Worm (Caenorhabditis elegans) whole organism, L1 larva: Measurements from ENCODE around the gene clec-127.
A peak's percentile ranks its signal among the peaks of the same experiment; 100 is the strongest.

Experiments used
- C04F5.9 ChIP-seq: sonication (generic microtip); optimal IDR thresholded peaks from 2 replicates; lab custom pipeline; 2016; ENCODE audit warnings: missing genetic modification characterization, missing compliant biosample characterization
- C16A3.4 ChIP-seq: fragments of 150-350 bp; optimal IDR thresholded peaks from 2 replicates; lab custom pipeline; 2014; ENCODE audit warnings: missing biosample characterization, missing genetic modification characterization
- F16B12.6 ChIP-seq: fragments of 150-350 bp; optimal IDR thresholded peaks from 2 replicates; lab custom pipeline; 2014; ENCODE audit warnings: missing biosample characterization, missing genetic modification characterization
- alr-1 ChIP-seq: fragments of 200-800 bp; sonication (Bioruptor generic); optimal IDR thresholded peaks from 2 replicates; lab custom pipeline; 2018; ENCODE audit warnings: borderline replicate concordance, mild to moderate bottlenecking, missing genetic modification characterization, missing compliant biosample characterization
- ama-1 ChIP-seq: fragments of 150-350 bp; optimal IDR thresholded peaks from 2 replicates; lab custom pipeline; 2014
- blmp-1 ChIP-seq: fragments of 150-350 bp; optimal IDR thresholded peaks from 2 replicates; lab custom pipeline; 2014; ENCODE audit warnings: missing biosample characterization, missing genetic modification characterization
- ceh-90 ChIP-seq: sonication (generic microtip); optimal IDR thresholded peaks from 2 replicates; lab custom pipeline; 2016; ENCODE audit warnings: missing genetic modification characterization, missing compliant biosample characterization
- dpl-1 ChIP-seq, 3 experiments: fragments of 150-350 bp in 2 of 3; sonication (generic microtip) in 1 of 3; optimal IDR thresholded peaks; 2 replicates each; lab custom pipeline; 2014 to 2017; ENCODE audit warnings: missing biosample characterization in 3 of 3, missing genetic modification characterization in 3 of 3, missing genetic modification reagents in 3 of 3
- elt-2 ChIP-seq: sonication (generic microtip); optimal IDR thresholded peaks from 2 replicates; lab custom pipeline; 2016; ENCODE audit warnings: missing genetic modification characterization, mild to moderate bottlenecking, inconsistent platforms, missing compliant biosample characterization, missing genetic modification reagents
- elt-3 ChIP-seq, 6 experiments: fragments of 150-350 bp in 1 of 6; sonication (generic microtip); optimal IDR thresholded peaks; 2 replicates each; lab custom pipeline; 2017 to 2018; ENCODE audit warnings: missing biosample characterization in 6 of 6, missing genetic modification characterization in 6 of 6, inconsistent platforms in 1 of 6
- fkh-4 ChIP-seq: sonication (generic microtip); optimal IDR thresholded peaks from 2 replicates; lab custom pipeline; 2016; ENCODE audit warnings: missing compliant biosample characterization, missing genetic modification characterization, borderline replicate concordance
- fkh-8 ChIP-seq: sonication (generic microtip); optimal IDR thresholded peaks from 2 replicates; lab custom pipeline; 2016; ENCODE audit warnings: mild to moderate bottlenecking, missing genetic modification characterization, missing compliant biosample characterization
- hpl-2 ChIP-seq: fragments of 150-350 bp; optimal IDR thresholded peaks from 2 replicates; lab custom pipeline; 2014; ENCODE audit warnings: missing biosample characterization, missing genetic modification reagents, missing genetic modification characterization
- isw-1 ChIP-seq: fragments of 200-800 bp; sonication (Bioruptor generic); IDR thresholded peaks from 2 replicates; pipeline ENCODE4 v1.3.6; 2022; ENCODE audit warnings: missing genetic modification characterization, missing compliant biosample characterization
- lin-39 ChIP-seq: fragments of 150-350 bp; optimal IDR thresholded peaks from 2 replicates; lab custom pipeline; 2014; ENCODE audit warnings: missing biosample characterization, missing genetic modification reagents, missing genetic modification characterization
- lir-3 ChIP-seq: sonication (generic microtip); optimal IDR thresholded peaks from 2 replicates; lab custom pipeline; 2016; ENCODE audit warnings: mild to moderate bottlenecking, missing genetic modification characterization, moderate library complexity, missing compliant biosample characterization; ENCODE audit not compliant: poor library complexity
- lsy-2 ChIP-seq, 2 experiments: fragments of 150-350 bp; optimal IDR thresholded peaks; 2 replicates each; lab custom pipeline; 2014; ENCODE audit warnings: missing biosample characterization in 2 of 2, missing genetic modification characterization in 2 of 2
- mdl-1 ChIP-seq, 2 experiments: fragments of 150-350 bp; optimal IDR thresholded peaks; 2 replicates each; lab custom pipeline; 2014 to 2017; ENCODE audit warnings: missing biosample characterization in 2 of 2, missing genetic modification characterization in 2 of 2, inconsistent platforms in 1 of 2
- nhr-11 ChIP-seq: fragments of 150-350 bp; optimal IDR thresholded peaks from 2 replicates; lab custom pipeline; 2014; ENCODE audit warnings: missing biosample characterization, missing genetic modification characterization
- nhr-12 ChIP-seq: sonication (generic microtip); optimal IDR thresholded peaks from 2 replicates; lab custom pipeline; 2017; ENCODE audit warnings: missing biosample characterization, missing genetic modification characterization
- nhr-19 ChIP-seq: fragments of 200-800 bp; sonication (Bioruptor generic); conservative IDR thresholded peaks from 2 replicates; pipeline ENCODE4 v1.3.6; 2022; ENCODE audit warnings: missing genetic modification characterization, missing compliant biosample characterization
- nhr-47 ChIP-seq: sonication (generic microtip); optimal IDR thresholded peaks from 2 replicates; lab custom pipeline; 2016; ENCODE audit warnings: mild to moderate bottlenecking, missing genetic modification characterization, moderate library complexity, missing compliant biosample characterization
- nhr-77 ChIP-seq: fragments of 150-350 bp; optimal IDR thresholded peaks from 2 replicates; lab custom pipeline; 2014; ENCODE audit warnings: missing biosample characterization, missing genetic modification characterization
- nhr-84 ChIP-seq: sonication (generic microtip); optimal IDR thresholded peaks from 2 replicates; lab custom pipeline; 2017; ENCODE audit warnings: missing biosample characterization, missing genetic modification characterization
- nhr-85 ChIP-seq: sonication (generic microtip); peaks from one replicate; lab custom pipeline; 2016; ENCODE audit warnings: missing genetic modification characterization, inconsistent platforms, missing compliant biosample characterization
- pax-3 ChIP-seq: fragments of 200-800 bp; sonication (Bioruptor generic); optimal IDR thresholded peaks from 2 replicates; lab custom pipeline; 2018; ENCODE audit warnings: mild to moderate bottlenecking, missing genetic modification characterization, moderate library complexity, missing compliant biosample characterization
- rnt-1 ChIP-seq: sonication (generic microtip); optimal IDR thresholded peaks from 2 replicates; lab custom pipeline; 2016; ENCODE audit warnings: mild to moderate bottlenecking, missing genetic modification characterization, moderate library complexity, missing compliant biosample characterization
- sup-37 ChIP-seq: fragments of 200-800 bp; sonication (Bioruptor generic); optimal IDR thresholded peaks from 2 replicates; lab custom pipeline; 2018; ENCODE audit warnings: mild to moderate bottlenecking, missing genetic modification characterization, missing compliant biosample characterization
- tlp-1 ChIP-seq: fragments of 150-350 bp; optimal IDR thresholded peaks from 2 replicates; lab custom pipeline; 2014; ENCODE audit warnings: missing biosample characterization, missing genetic modification characterization
- unc-98 ChIP-seq: fragments of 200-800 bp; sonication (Bioruptor generic); IDR thresholded peaks from 2 replicates; pipeline ENCODE4 v1.3.6; 2022; ENCODE audit warnings: missing genetic modification characterization, missing compliant biosample characterization
- vab-15 ChIP-seq: sonication (generic microtip); optimal IDR thresholded peaks from 2 replicates; lab custom pipeline; 2017; ENCODE audit warnings: missing genotype, mild to moderate bottlenecking, missing genetic modification characterization, missing compliant biosample characterization
- ztf-4 ChIP-seq: fragments of 150-350 bp; optimal IDR thresholded peaks from 2 replicates; lab custom pipeline; 2014; ENCODE audit warnings: missing biosample characterization, missing genetic modification characterization

Gene clec-127

ce11 chrII:3518961-3519544 lies 50.0 kb downstream of the clec-127 start, which contains the start of gene clec-126 (continued):
- TF ChIP-seq blmp-1 (tag; lab: Kevin White, UChicago) (peak; percentile 40), C04F5.9 (tag; lab: Kevin White, UChicago) (peak; percentile 29), nhr-77 (tag; lab: Kevin White, UChicago) (peak; percentile 69), dpl-1 (GFP tag; optimal IDR thresholded peaks at IDR 0.05; lab: Kevin White, UChicago) (peak in 2 of 3 experiments; percentile 46 to 49), nhr-19 (peak; percentile 65), hpl-2 (GFP tag; lab: Kevin White, UChicago) (no peak), nhr-11 (no peak), elt-2 (tag; lab: Kevin White, UChicago) (peak; percentile 65), vab-15 (tag; lab: Kevin White, UChicago) (no peak), ztf-4 (tag; lab: Kevin White, UChicago) (peak; percentile 64), C16A3.4 (tag; lab: Kevin White, UChicago) (peak; percentile 57), mdl-1 (tag; optimal IDR thresholded peaks at IDR 0.05; lab: Kevin White, UChicago) (peak in 1 of 2 experiments; percentile 50), lsy-2 (tag; optimal IDR thresholded peaks at IDR 0.05; lab: Kevin White, UChicago) (peak; percentile 68 to 81), lin-39 (no peak), rnt-1 (tag; lab: Kevin White, UChicago) (peak; percentile 66), lir-3 (peak; percentile 39), isw-1 (GFP tag; lab: Robert Waterston, UW) (no peak), pax-3 (tag; lab: Kevin White, UChicago) (no peak), ceh-90 (tag; lab: Kevin White, UChicago) (no peak), nhr-85 (tag; lab: Kevin White, UChicago) (peak; percentile 82), nhr-12 (tag; lab: Kevin White, UChicago) (no peak), tlp-1 (tag; lab: Kevin White, UChicago) (no peak), alr-1 (tag; lab: Kevin White, UChicago) (no peak), elt-3 (tag; optimal IDR thresholded peaks at IDR 0.05; lab: Kevin White, UChicago) (peak in 2 of 6 experiments; percentile 2 to 40), sup-37 (GFP tag; lab: Kevin White, UChicago) (no peak), fkh-4 (tag; lab: Kevin White, UChicago) (no peak), F16B12.6 (tag; lab: Kevin White, UChicago) (peak; percentile 28), fkh-8 (tag; lab: Kevin White, UChicago) (peak; percentile 44), nhr-47 (tag; lab: Kevin White, UChicago) (peak; percentile 83), unc-98 (GFP tag; lab: Robert Waterston, UW) (no peak), ama-1 (lab: Kevin White, UChicago) (no peak), nhr-84 (tag; lab: Kevin White, UChicago) (no peak)
